Worm (Caenorhabditis elegans) whole organism, L4 larva: ENCODE data around the gene btb-5.

ENCODE experiments used
- D1046.2 ChIP-seq: fragments of 200-800 bp; sonication (Bioruptor generic); IDR thresholded peaks from 2 replicates; pipeline ENCODE4 v1.3.6; 2022; ENCODE audit warnings: missing genetic modification characterization, missing compliant biosample characterization
- F10B5.3 ChIP-seq: sonication (generic microtip); optimal IDR thresholded peaks from 2 replicates; lab custom pipeline; 2016; ENCODE audit warnings: mild to moderate bottlenecking, missing genetic modification characterization, missing compliant biosample characterization
- F37D6.2 ChIP-seq: sonication (generic microtip); optimal IDR thresholded peaks from 2 replicates; lab custom pipeline; 2016; ENCODE audit warnings: mild to moderate bottlenecking, missing genetic modification characterization, missing compliant biosample characterization
- Y48G9A.11 ChIP-seq: fragments of 200-800 bp; sonication (Bioruptor generic); IDR thresholded peaks from 2 replicates; pipeline ENCODE4 v1.3.6; 2022; ENCODE audit warnings: missing genetic modification reagents, missing genetic modification characterization, missing compliant biosample characterization
- ZK546.5 ChIP-seq, 2 experiments: sonication (generic microtip); optimal IDR thresholded peaks; 2 replicates each; lab custom pipeline; 2017; ENCODE audit warnings: missing biosample characterization in 2 of 2, missing genetic modification characterization in 2 of 2
- ama-1 ChIP-seq: fragments of 150-350 bp; optimal IDR thresholded peaks from 2 replicates; lab custom pipeline; 2014; ENCODE audit warnings: inconsistent platforms, mixed read lengths
- ceh-20 ChIP-seq: fragments of 200-800 bp; sonication (Bioruptor generic); IDR thresholded peaks from 2 replicates; pipeline ENCODE4 v1.3.6; 2022; ENCODE audit warnings: missing genetic modification reagents, missing genetic modification characterization, missing compliant biosample characterization
- ceh-28 ChIP-seq: fragments of 150-350 bp; optimal IDR thresholded peaks from 2 replicates; lab custom pipeline; 2014; ENCODE audit warnings: missing biosample characterization, missing genetic modification reagents, missing genetic modification characterization
- ceh-32 ChIP-seq: sonication (generic microtip); optimal IDR thresholded peaks from 2 replicates; lab custom pipeline; 2016; ENCODE audit warnings: mild to moderate bottlenecking, missing genetic modification characterization, missing compliant biosample characterization; ENCODE audit not compliant: poor library complexity
- ceh-62 ChIP-seq: sonication (generic microtip); optimal IDR thresholded peaks from 2 replicates; lab custom pipeline; 2017; ENCODE audit warnings: missing biosample characterization, missing genetic modification characterization
- ceh-82 ChIP-seq: sonication (generic microtip); optimal IDR thresholded peaks from 2 replicates; lab custom pipeline; 2017; ENCODE audit warnings: missing biosample characterization, missing genetic modification characterization
- cey-2 ChIP-seq: sonication (generic microtip); optimal IDR thresholded peaks from 3 replicates; lab custom pipeline; 2017; ENCODE audit warnings: missing genetic modification characterization, mild to moderate bottlenecking, missing compliant biosample characterization, antibody characterized with exemption, borderline replicate concordance; ENCODE audit not compliant: insufficient read depth
- daf-16 ChIP-seq, 3 experiments: sonication (generic microtip); optimal IDR thresholded peaks; 2 replicates each; lab custom pipeline; 2016 to 2017; ENCODE audit warnings: missing genetic modification characterization in 3 of 3, missing genetic modification reagents in 3 of 3, mild to moderate bottlenecking in 2 of 3, missing compliant biosample characterization in 2 of 3, missing biosample characterization in 1 of 3, moderate library complexity in 1 of 3
- daf-8 ChIP-seq: fragments of 200-800 bp; sonication (Bioruptor generic); IDR thresholded peaks from 2 replicates; pipeline ENCODE4 v1.3.6; 2022; ENCODE audit warnings: missing genetic modification characterization, missing compliant biosample characterization
- dmd-6 ChIP-seq: fragments of 200-800 bp; sonication (Bioruptor generic); IDR thresholded peaks from 2 replicates; pipeline ENCODE4 v1.3.6; 2022; ENCODE audit warnings: missing genetic modification reagents, missing genetic modification characterization, missing compliant biosample characterization
- dmd-8 ChIP-seq: fragments of 200-800 bp; sonication (Bioruptor generic); IDR thresholded peaks from 2 replicates; pipeline ENCODE4 v1.3.6; 2022; ENCODE audit warnings: missing genetic modification characterization, missing compliant biosample characterization
- hlh-30 ChIP-seq: sonication (generic microtip); optimal IDR thresholded peaks from 2 replicates; lab custom pipeline; 2017; ENCODE audit warnings: antibody characterized with exemption, mild to moderate bottlenecking, missing genetic modification characterization, missing compliant biosample characterization; ENCODE audit not compliant: insufficient read depth
- hmg-1.1 ChIP-seq: fragments of 200-800 bp; sonication (Bioruptor generic); IDR thresholded peaks from 2 replicates; pipeline ENCODE4 v1.3.6; 2022; ENCODE audit warnings: missing genetic modification reagents, missing genetic modification characterization, missing compliant biosample characterization
- lin-13 ChIP-seq: fragments of 150-350 bp; optimal IDR thresholded peaks from 2 replicates; lab custom pipeline; 2014; ENCODE audit warnings: missing biosample characterization, missing genetic modification reagents, missing genetic modification characterization
- lin-29 ChIP-seq: fragments of 200-800 bp; sonication (Bioruptor generic); IDR thresholded peaks from 2 replicates; pipeline ENCODE4 v1.3.6; 2022; ENCODE audit warnings: missing genetic modification reagents, missing genetic modification characterization, missing compliant biosample characterization
- lir-3 ChIP-seq: sonication (generic microtip); optimal IDR thresholded peaks from 2 replicates; lab custom pipeline; 2016; ENCODE audit warnings: mild to moderate bottlenecking, missing genetic modification characterization, missing compliant biosample characterization
- madf-9 ChIP-seq: fragments of 200-800 bp; sonication (Bioruptor generic); conservative IDR thresholded peaks from 2 replicates; pipeline ENCODE4 v1.3.6; 2022; ENCODE audit warnings: missing genetic modification reagents, missing genetic modification characterization, missing compliant biosample characterization
- mes-2 ChIP-seq: sonication (generic microtip); optimal IDR thresholded peaks from 2 replicates; lab custom pipeline; 2016; ENCODE audit warnings: missing genotype, mild to moderate bottlenecking, missing genetic modification characterization, missing compliant biosample characterization; ENCODE audit not compliant: poor library complexity, severe bottlenecking
- mxl-3 ChIP-seq: fragments of 200-800 bp; sonication (Bioruptor generic); optimal IDR thresholded peaks from 2 replicates; lab custom pipeline; 2018; ENCODE audit warnings: mild to moderate bottlenecking, missing genetic modification characterization, missing compliant biosample characterization
- nhr-10 ChIP-seq: fragments of 150-350 bp; optimal IDR thresholded peaks from 2 replicates; lab custom pipeline; 2014; ENCODE audit warnings: missing biosample characterization, missing genetic modification characterization
- nhr-111 ChIP-seq: fragments of 200-800 bp; sonication (Bioruptor generic); optimal IDR thresholded peaks from 2 replicates; lab custom pipeline; 2018; ENCODE audit warnings: mild to moderate bottlenecking, missing genetic modification characterization, missing compliant biosample characterization
- nhr-28 ChIP-seq: fragments of 150-350 bp; optimal IDR thresholded peaks from 2 replicates; lab custom pipeline; 2014; ENCODE audit warnings: missing biosample characterization, missing genetic modification characterization
- nhr-48 ChIP-seq: sonication (generic microtip); optimal IDR thresholded peaks from 2 replicates; lab custom pipeline; 2016; ENCODE audit warnings: mild to moderate bottlenecking, missing genetic modification characterization, missing compliant biosample characterization
- nhr-77 ChIP-seq: fragments of 150-350 bp; optimal IDR thresholded peaks from 2 replicates; lab custom pipeline; 2014; ENCODE audit warnings: missing biosample characterization, missing genetic modification characterization
- pha-4 ChIP-seq, 2 experiments: fragments of 150-350 bp in 1 of 2; fragments of 200-800 bp in 1 of 2; sonication (Bioruptor generic) in 1 of 2; IDR thresholded peaks in 1 of 2; optimal IDR thresholded peaks in 1 of 2; 2 replicates each; pipeline versions ENCODE4 v1.3.6 to Lab custom; 2014 to 2022; ENCODE audit warnings: missing genetic modification characterization in 2 of 2, missing genetic modification reagents in 2 of 2, missing biosample characterization in 1 of 2, missing compliant biosample characterization in 1 of 2
- pqm-1 ChIP-seq: sonication (generic microtip); optimal IDR thresholded peaks from 2 replicates; lab custom pipeline; 2017; ENCODE audit warnings: missing biosample characterization, missing genetic modification characterization
- rbr-2 ChIP-seq: sonication (generic microtip); optimal IDR thresholded peaks from 2 replicates; lab custom pipeline; 2016; ENCODE audit warnings: missing genotype, missing genetic modification characterization, missing compliant biosample characterization
- snpc-4 ChIP-seq: fragments of 150-350 bp; optimal IDR thresholded peaks from 2 replicates; lab custom pipeline; 2014; ENCODE audit warnings: missing biosample characterization, missing genetic modification characterization
- spr-1 ChIP-seq: sonication (generic microtip); optimal IDR thresholded peaks from 2 replicates; lab custom pipeline; 2016; ENCODE audit warnings: mild to moderate bottlenecking, missing genetic modification characterization, missing compliant biosample characterization
- tag-97 ChIP-seq: fragments of 200-800 bp; sonication (Bioruptor generic); IDR thresholded peaks from 2 replicates; pipeline ENCODE4 v1.3.6; 2022; ENCODE audit warnings: missing genetic modification characterization, missing compliant biosample characterization
- tra-1 ChIP-seq: fragments of 200-800 bp; sonication (Bioruptor generic); IDR thresholded peaks from 2 replicates; pipeline ENCODE4 v1.3.6; 2022; ENCODE audit warnings: missing genetic modification reagents, missing genetic modification characterization, missing compliant biosample characterization
- unc-130 ChIP-seq: sonication (generic microtip); optimal IDR thresholded peaks from 2 replicates; lab custom pipeline; 2016; ENCODE audit warnings: missing genetic modification reagents, missing genetic modification characterization, missing compliant biosample characterization
- unc-39 ChIP-seq: sonication (generic microtip); optimal IDR thresholded peaks from 2 replicates; lab custom pipeline; 2017; ENCODE audit warnings: missing biosample characterization, missing genetic modification characterization
- unc-62 ChIP-seq, 3 experiments: fragments of 150-350 bp in 1 of 3; sonication (generic microtip); optimal IDR thresholded peaks in 2 of 3; peaks in 1 of 3; 1 replicate in 1 of 3; 2 replicates in 2 of 3; lab custom pipeline; 2014 to 2017; ENCODE audit warnings: missing biosample characterization in 3 of 3, missing genetic modification characterization in 3 of 3, missing genetic modification reagents in 3 of 3, missing genotype in 1 of 3
- vab-7 ChIP-seq: fragments of 200-800 bp; sonication (Bioruptor generic); IDR thresholded peaks from 2 replicates; pipeline ENCODE4 v1.3.6; 2022; ENCODE audit warnings: missing genetic modification reagents, missing genetic modification characterization, missing compliant biosample characterization
- zfp-3 ChIP-seq: fragments of 200-800 bp; sonication (Bioruptor generic); conservative IDR thresholded peaks from 2 replicates; pipeline ENCODE4 v1.3.6; 2022; ENCODE audit warnings: missing genetic modification reagents, missing genetic modification characterization, missing compliant biosample characterization
- zip-11 ChIP-seq: fragments of 200-800 bp; sonication (Bioruptor generic); IDR thresholded peaks from 2 replicates; pipeline ENCODE4 v1.3.6; 2022; ENCODE audit warnings: missing genetic modification characterization, missing compliant biosample characterization
- zip-2 ChIP-seq: fragments of 150-350 bp; optimal IDR thresholded peaks from 2 replicates; lab custom pipeline; 2014; ENCODE audit warnings: missing biosample characterization, missing genetic modification characterization
- ztf-11 ChIP-seq: fragments of 150-350 bp; optimal IDR thresholded peaks from 2 replicates; lab custom pipeline; 2014; ENCODE audit warnings: missing biosample characterization, missing genetic modification characterization

Gene btb-5

DNA sequence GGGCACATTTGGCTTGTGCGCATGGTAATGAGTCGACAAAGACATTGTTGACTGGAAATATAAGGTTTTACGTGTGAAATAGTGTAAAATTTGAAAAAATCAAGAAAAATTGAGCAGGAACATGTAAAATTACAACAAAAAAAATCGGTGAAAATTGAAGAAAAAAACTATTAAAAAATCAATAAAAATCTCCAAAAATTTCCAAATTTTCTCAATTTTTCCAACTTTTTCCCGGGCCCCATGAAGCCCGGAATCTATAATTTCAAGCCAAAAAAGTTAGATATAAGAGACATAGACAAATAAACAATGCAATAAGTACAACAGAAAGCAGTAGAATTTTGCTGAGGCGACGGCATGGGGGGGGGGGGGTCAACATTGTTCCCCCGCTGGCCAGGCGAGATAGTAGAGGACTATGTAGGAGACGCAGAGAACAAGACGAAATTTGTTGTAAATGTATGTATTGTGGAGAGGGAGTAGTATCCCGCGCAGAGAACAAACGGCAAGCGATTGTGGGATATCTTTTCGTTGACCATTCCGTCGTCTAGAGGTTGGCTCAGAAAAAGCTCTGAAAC is 33.9 kb upstream of the btb-5 start, which contains the start of gene pat-4 (continued):
- TF ChIP-seq unc-62 (GFP tag; optimal IDR thresholded peaks at IDR 0.05 in 1 of 2; lab: Kevin White, UChicago) (peak in 1 of 2 experiments; percentile 55), unc-62 (tag; optimal IDR thresholded peaks at IDR 0.05; lab: Kevin White, UChicago) (no peak), hmg-1.1 (peak; percentile 91), dmd-8 (GFP tag; lab: Robert Waterston, UW) (0 out of 2 replicates have a peak, but pooled peaks have one; percentile 28), daf-16 (GFP tag; optimal IDR thresholded peaks at IDR 0.05; lab: Kevin White, UChicago) (no peak), daf-16 (tag; optimal IDR thresholded peaks at IDR 0.05; lab: Kevin White, UChicago) (peak; percentile 21), pha-4 (GFP tag; IDR thresholded peaks at IDR 0.05; lab: Robert Waterston, UW) (0 out of 2 replicates have a peak, but pooled peaks have one; percentile 31), pha-4 (tag; optimal IDR thresholded peaks at IDR 0.05; lab: Kevin White, UChicago) (no peak), nhr-48 (tag; lab: Kevin White, UChicago) (no peak)

ce11 chrIII:92247-92646 is 31.3 kb upstream of the btb-5 start:
- TF ChIP-seq daf-16 (GFP tag; optimal IDR thresholded peaks at IDR 0.05; lab: Kevin White, UChicago) (no peak), daf-16 (tag; optimal IDR thresholded peaks at IDR 0.05; lab: Kevin White, UChicago) (no peak), zip-2 (tag; lab: Kevin White, UChicago) (no peak), dmd-6 (GFP tag; lab: Robert Waterston, UW) (no peak), pqm-1 (tag; lab: Kevin White, UChicago) (no peak)

DNA sequence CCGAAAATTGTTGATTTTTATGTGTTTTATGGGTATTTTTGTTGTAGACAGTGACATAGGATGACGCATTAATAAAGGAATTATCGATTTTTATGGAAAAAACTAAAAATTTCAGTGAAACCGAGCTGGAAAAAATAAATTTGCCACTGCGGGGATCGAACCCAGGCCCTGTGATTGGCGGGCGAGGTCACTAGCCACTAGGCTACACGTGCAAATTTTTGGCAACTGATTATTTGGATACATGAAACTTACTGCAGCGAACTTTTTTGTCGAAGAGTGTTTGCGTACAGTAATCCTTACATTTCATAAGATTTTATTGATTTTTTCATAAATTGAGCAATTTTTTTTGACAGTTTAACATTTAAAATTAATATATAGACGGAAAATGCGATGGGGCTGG is 28.2 kb upstream of the btb-5 start:
- no peak for TF ChIP-seq cey-2 (tag; lab: Kevin White, UChicago)
- peak; percentile 89 for TF ChIP-seq ama-1 (lab: Kevin White, UChicago)
- no peak for TF ChIP-seq ZK546.5 (tag; optimal IDR thresholded peaks at IDR 0.05; lab: Kevin White, UChicago)
- TF ChIP-seq nhr-28 (tag; lab: Kevin White, UChicago): no peak
- TF ChIP-seq unc-130 (GFP tag; lab: Kevin White, UChicago): peak; percentile 61
- TF ChIP-seq F10B5.3 (tag; lab: Kevin White, UChicago): no peak
- no peak for TF ChIP-seq snpc-4 (tag; lab: Kevin White, UChicago)
- TF ChIP-seq lir-3 (tag; lab: Kevin White, UChicago): peak; percentile 39
- no peak for TF ChIP-seq nhr-111 (GFP tag; lab: Kevin White, UChicago)
- TF ChIP-seq madf-9 (GFP tag; lab: Robert Waterston, UW): 0 out of 2 replicates have a peak, but pooled peaks have one; percentile 60
- TF ChIP-seq hlh-30: peak; percentile 60
- TF ChIP-seq ztf-11 (tag; lab: Kevin White, UChicago): no peak
- TF ChIP-seq ceh-32 (tag; lab: Kevin White, UChicago): no peak
- 0 out of 2 replicates have a peak, but pooled peaks have one; percentile 44 for TF ChIP-seq ceh-20
- TF ChIP-seq rbr-2 (tag; lab: Kevin White, UChicago): peak; percentile 12
- TF ChIP-seq spr-1: peak; percentile 26
- TF ChIP-seq tag-97 (GFP tag; lab: Robert Waterston, UW): no peak
- no peak for TF ChIP-seq ceh-62 (tag; lab: Kevin White, UChicago)
- no peak for TF ChIP-seq F37D6.2 (tag; lab: Kevin White, UChicago)
- TF ChIP-seq dmd-6 (GFP tag; lab: Robert Waterston, UW): peak; percentile 40
- no peak for TF ChIP-seq nhr-77
- TF ChIP-seq D1046.2 (GFP tag; lab: Robert Waterston, UW): peak; percentile 62; the same call in 1 of the 2 replicates
- TF ChIP-seq ceh-28: peak; percentile 24
- TF ChIP-seq nhr-48 (tag; lab: Kevin White, UChicago): no peak
- no peak for TF ChIP-seq zip-11 (GFP tag; lab: Robert Waterston, UW)
- TF ChIP-seq lin-29 (GFP tag; lab: Robert Waterston, UW): no peak
- TF ChIP-seq tra-1 (GFP tag; lab: Robert Waterston, UW): peak; percentile 48; the same call in 1 of the 2 replicates
- TF ChIP-seq ceh-82 (tag; lab: Kevin White, UChicago): no peak
- peak; percentile 62 for TF ChIP-seq hmg-1.1
- TF ChIP-seq zfp-3: peak; percentile 51; the same call in 1 of the 2 replicates
- peak; percentile 61; the same call in 1 of the 2 replicates for TF ChIP-seq vab-7
- no peak for TF ChIP-seq mxl-3
- TF ChIP-seq mes-2: peak; percentile 72
- no peak for TF ChIP-seq nhr-10 (tag; lab: Kevin White, UChicago)
- no peak for TF ChIP-seq unc-39 (tag; lab: Kevin White, UChicago)
- TF ChIP-seq dmd-8 (GFP tag; lab: Robert Waterston, UW): peak; percentile 80
- TF ChIP-seq daf-8 (GFP tag; lab: Robert Waterston, UW): no peak
- peak; percentile 55 for TF ChIP-seq lin-13 (GFP tag; lab: Kevin White, UChicago)
- peak; percentile 93 for TF ChIP-seq Y48G9A.11 (GFP tag; lab: Robert Waterston, UW)
